Fruit fly (Drosophila melanogaster): ENCODE results near the gene r2d2.

DNA sequence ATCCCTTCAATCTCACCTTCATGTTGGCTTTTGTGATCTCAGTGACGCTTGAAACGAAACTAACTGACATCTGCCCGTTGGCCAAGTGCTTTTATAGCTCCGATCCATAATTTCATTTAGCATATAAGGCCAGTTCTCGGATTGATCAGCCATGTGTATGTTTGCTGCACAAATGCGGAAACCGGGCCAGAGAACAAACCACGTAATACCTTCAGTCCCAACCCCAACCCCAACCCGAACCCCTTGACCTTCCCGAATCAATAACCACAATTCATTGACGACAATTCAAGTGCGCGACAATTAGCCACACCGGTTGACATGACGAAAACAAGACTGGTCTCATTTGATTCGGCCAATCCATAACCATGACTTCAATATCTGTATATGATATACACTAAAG lies 46.9 kb upstream of the r2d2 start, which contains the start of gene CG7203:
- no peak for TF ChIP-seq EcR (GFP tag; optimal IDR thresholded peaks at IDR 0.05)
- no peak for TF ChIP-seq CG8478 (optimal IDR thresholded peaks at IDR 0.05)
- no peak for TF ChIP-seq psq (optimal IDR thresholded peaks at IDR 0.05)
- TF ChIP-seq pan (optimal IDR thresholded peaks at IDR 0.05) = no peak
